Worm (Caenorhabditis elegans): Measurements from ENCODE around the gene cpg-7.

Gene cpg-7

ce11 chrII:14129191-14129590 is 20.2 kb upstream of the cpg-7 start:
- TF ChIP-seq T07F8.4 (tag; optimal IDR thresholded peaks at IDR 0.05), result no peak
- TF ChIP-seq zfh-2 (GFP tag; conservative IDR thresholded peaks at IDR 0.05), result peak; percentile 73

- TF ChIP-seq nhr-90 (tag; optimal IDR thresholded peaks at IDR 0.05) (no peak), zfh-2 (GFP tag; conservative IDR thresholded peaks at IDR 0.05) (0 out of 2 replicates have a peak, but pooled peaks have one; percentile 27)
Observed at ce11 chrII:14126841-14127240, 17.8 kb upstream of the cpg-7 start, which contains the start of gene K09E4.3. TSS of gene K09E4.3 (minus strand) at chrII:14126941.

ce11 chrII:14122065-14122464 is 13.0 kb upstream of the cpg-7 start, which contains the start of gene K09E4.4:
TSS of gene K09E4.4 (minus strand) at chrII:14122165.
- TF ChIP-seq F33H1.4 (GFP tag; IDR thresholded peaks at IDR 0.05) (no peak), attf-5 (GFP tag; optimal IDR thresholded peaks at IDR 0.05) (no peak), pbrm-1 (GFP tag; IDR thresholded peaks at IDR 0.05) (no peak), mes-4 (tag; optimal IDR thresholded peaks at IDR 0.05) (no peak), xnd-1 (tag; optimal IDR thresholded peaks at IDR 0.05) (no peak), him-1 (tag; optimal IDR thresholded peaks at IDR 0.05) (no peak), fkh-3 (tag; optimal IDR thresholded peaks at IDR 0.05) (no peak), ceh-100 (GFP tag; IDR thresholded peaks at IDR 0.05) (no peak), attf-6 (GFP tag; IDR thresholded peaks at IDR 0.05) (no peak), madf-6 (GFP tag; IDR thresholded peaks at IDR 0.05) (no peak), hlh-12 (tag; optimal IDR thresholded peaks at IDR 0.05) (no peak), C17E4.6 (GFP tag; IDR thresholded peaks at IDR 0.05) (no peak), tbx-9 (tag; optimal IDR thresholded peaks at IDR 0.05; ENCODE audit: borderline replicate concordance) (no peak), bed-2 (GFP tag; IDR thresholded peaks at IDR 0.05) (no peak), Y67H2A.10 (GFP tag; conservative IDR thresholded peaks at IDR 0.05) (no peak), nfya-2 (GFP tag; IDR thresholded peaks at IDR 0.05) (no peak), ztf-25 (GFP tag; IDR thresholded peaks at IDR 0.05) (no peak)

- TF ChIP-seq snpc-4 (GFP tag; optimal IDR thresholded peaks at IDR 0.05), result no peak
- TF ChIP-seq snpc-4 (tag; optimal IDR thresholded peaks at IDR 0.05), result peak in 2 of 4 experiments; percentile 29 to 58
- no peak for TF ChIP-seq Y56A3A.18 (GFP tag; IDR thresholded peaks at IDR 0.05)
- TF ChIP-seq nfyb-1 (GFP tag; IDR thresholded peaks at IDR 0.05), result no peak
- no peak for TF ChIP-seq tbx-9 (tag; optimal IDR thresholded peaks at IDR 0.05; ENCODE audit: borderline replicate concordance)
Observed at ce11 chrII:14118391-14118790, 9.4 kb upstream of the cpg-7 start.

ce11 chrII:14112842-14113241 is 3.8 kb upstream of the cpg-7 start:
- TF ChIP-seq unc-62 (GFP tag; optimal IDR thresholded peaks at IDR 0.05) (no peak), nhr-27 (tag; optimal IDR thresholded peaks at IDR 0.05) (no peak), F52B5.7 (tag; optimal IDR thresholded peaks at IDR 0.05) (no peak), bed-1 (GFP tag; IDR thresholded peaks at IDR 0.05) (no peak), attf-6 (GFP tag; IDR thresholded peaks at IDR 0.05) (no peak), aptf-2 (GFP tag; conservative IDR thresholded peaks at IDR 0.05) (no peak), lag-1 (GFP tag; IDR thresholded peaks at IDR 0.05) (no peak), ccch-3 (GFP tag; optimal IDR thresholded peaks at IDR 0.05) (no peak), ceh-79 (tag; optimal IDR thresholded peaks at IDR 0.05) (no peak), F57A8.1 (GFP tag; optimal IDR thresholded peaks at IDR 0.05) (no peak), ztf-28 (GFP tag; IDR thresholded peaks at IDR 0.05) (no peak), Y67H2A.10 (GFP tag; conservative IDR thresholded peaks at IDR 0.05) (no peak), pbrm-1 (GFP tag; IDR thresholded peaks at IDR 0.05) (no peak), ceh-100 (GFP tag; IDR thresholded peaks at IDR 0.05) (no peak), sdz-38 (tag; optimal IDR thresholded peaks at IDR 0.05) (no peak), B0261.1 (tag; optimal IDR thresholded peaks at IDR 0.05) (no peak), snpc-4 (GFP tag; optimal IDR thresholded peaks at IDR 0.05) (no peak), snpc-4 (tag; optimal IDR thresholded peaks at IDR 0.05) (no peak), sea-2 (GFP tag; IDR thresholded peaks at IDR 0.05) (no peak), athp-1 (tag; optimal IDR thresholded peaks at IDR 0.05) (no peak), nfya-2 (GFP tag; IDR thresholded peaks at IDR 0.05) (no peak)

Data from whole organism, young adult.